Worm (Caenorhabditis elegans) whole organism, early embryonic: ENCODE results near the gene Y54G2A.15.

Experiments used
- ceh-13 ChIP-seq: fragments of 200-800 bp; sonication (Bioruptor generic); optimal IDR thresholded peaks from 2 replicates; lab custom pipeline; 2018; ENCODE audit warnings: mild to moderate bottlenecking, missing genetic modification characterization, missing compliant biosample characterization
- flt-1 ChIP-seq: fragments of 200-800 bp; sonication (Bioruptor generic); IDR thresholded peaks from 2 replicates; pipeline ENCODE4 v1.3.6; 2022; ENCODE audit warnings: missing genetic modification characterization, missing compliant biosample characterization
- tbx-37 ChIP-seq: fragments of 200-800 bp; sonication (Bioruptor generic); conservative IDR thresholded peaks from 2 replicates; pipeline ENCODE4 v1.3.6; 2022; ENCODE audit warnings: missing genetic modification reagents, missing genetic modification characterization, missing compliant biosample characterization
- tra-4 ChIP-seq: sonication (generic microtip); optimal IDR thresholded peaks from 2 replicates; lab custom pipeline; 2017; ENCODE audit warnings: missing genetic modification characterization, missing compliant biosample characterization

DNA sequence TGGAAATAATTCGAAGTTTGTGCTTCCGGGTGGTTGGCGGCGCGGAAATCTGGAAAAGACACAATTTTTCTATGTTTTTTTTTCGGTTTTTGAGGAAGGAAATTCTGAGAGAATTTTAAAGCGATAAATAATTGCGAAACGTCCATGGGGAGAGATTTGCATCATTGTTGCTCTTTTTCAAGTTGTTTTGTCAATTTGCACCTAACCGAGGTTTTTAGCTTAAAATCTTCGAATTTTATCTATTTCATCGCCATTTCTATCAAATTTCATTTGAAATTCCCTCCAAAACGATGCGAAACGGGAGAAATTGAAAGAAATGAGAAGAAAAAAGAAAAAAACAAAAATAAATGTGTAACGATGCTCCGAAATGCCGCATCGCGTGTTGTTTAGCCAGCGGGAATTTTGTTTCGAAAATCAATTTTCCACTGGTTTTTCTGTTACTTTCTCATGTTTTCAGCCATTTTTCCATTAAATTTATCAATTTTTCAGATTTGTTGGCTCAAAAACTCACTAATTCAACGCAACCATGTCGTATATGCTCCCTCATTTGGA lies 46.7 kb upstream of the Y54G2A.15 start, which contains the start of the genes nprt-1 and dib-1:
- TF ChIP-seq ceh-13 (GFP tag; lab: Kevin White, UChicago) (no peak), tbx-37 (no peak), tra-4 (tag; lab: Kevin White, UChicago) (no peak), flt-1 (no peak)
